Fruit fly (Drosophila melanogaster): ENCODE measurements around the gene CG9471.

- TF ChIP-seq CG34406 (GFP tag; optimal IDR thresholded peaks at IDR 0.05) = no peak
- peak; percentile 61 for TF ChIP-seq fd85E (GFP tag; optimal IDR thresholded peaks at IDR 0.05)
- TF ChIP-seq CG32006 (GFP tag; optimal IDR thresholded peaks at IDR 0.05) = no peak
- peak in 1 of 2 experiments; percentile 89 for TF ChIP-seq ss (GFP tag; optimal IDR thresholded peaks at IDR 0.05)
- peak; percentile 38 for TF ChIP-seq dac (GFP tag; optimal IDR thresholded peaks at IDR 0.05)
- peak; percentile 7 for TF ChIP-seq CG6792 (GFP tag; optimal IDR thresholded peaks at IDR 0.05)
- TF ChIP-seq CG11902 (GFP tag; optimal IDR thresholded peaks at IDR 0.05) = no peak
- TF ChIP-seq Lpt (GFP tag; optimal IDR thresholded peaks at IDR 0.05) = peak; percentile 67
- no peak for TF ChIP-seq spab (GFP tag; optimal IDR thresholded peaks at IDR 0.05)
- peak; percentile 33 for TF ChIP-seq Blimp-1 (GFP tag; optimal IDR thresholded peaks at IDR 0.05)
- TF ChIP-seq CG3032 (tag; optimal IDR thresholded peaks at IDR 0.05) = no peak
Measured at dm6 chr3R:9808946-9809545, 37.7 kb upstream of the CG9471 start, which contains the start of gene FBXO11.

Measured in whole organism, prepupa.